Worm (Caenorhabditis elegans) whole organism, late embryonic: ENCODE measurements around the gene hars-1.
A peak's percentile ranks its signal among the peaks of the same experiment; 100 is the strongest.

Experiments used
- C38D4.7 ChIP-seq: fragments of 200-800 bp; sonication (Bioruptor generic); optimal IDR thresholded peaks from 2 replicates; lab custom pipeline; 2018; ENCODE audit warnings: mild to moderate bottlenecking, missing genetic modification characterization, moderate library complexity, missing compliant biosample characterization
- F13H6.1 ChIP-seq: sonication (generic microtip); optimal IDR thresholded peaks from 2 replicates; lab custom pipeline; 2016; ENCODE audit warnings: missing genetic modification characterization, missing compliant biosample characterization
- K09A11.1 ChIP-seq: sonication (generic microtip); optimal IDR thresholded peaks from 2 replicates; lab custom pipeline; 2017; ENCODE audit warnings: antibody characterized with exemption, mild to moderate bottlenecking, missing genetic modification characterization, missing compliant biosample characterization; ENCODE audit not compliant: insufficient read depth
- Y22D7AL.16 ChIP-seq: sonication (generic microtip); optimal IDR thresholded peaks from 2 replicates; lab custom pipeline; 2016; ENCODE audit warnings: missing genetic modification characterization, missing compliant biosample characterization
- ceh-18 ChIP-seq: sonication (generic microtip); optimal IDR thresholded peaks from 2 replicates; lab custom pipeline; 2016; ENCODE audit warnings: missing genetic modification characterization, missing compliant biosample characterization
- ceh-19 ChIP-seq: fragments of 200-800 bp; sonication (Bioruptor generic); optimal IDR thresholded peaks from 2 replicates; lab custom pipeline; 2018; ENCODE audit warnings: mild to moderate bottlenecking, missing genetic modification characterization, missing compliant biosample characterization
- ceh-2 ChIP-seq: sonication (generic microtip); optimal IDR thresholded peaks from 2 replicates; lab custom pipeline; 2016; ENCODE audit warnings: missing genotype, missing genetic modification characterization, missing compliant biosample characterization
- ceh-30 ChIP-seq: fragments of 150-350 bp; optimal IDR thresholded peaks from 2 replicates; lab custom pipeline; 2014; ENCODE audit warnings: missing biosample characterization, missing genetic modification characterization
- ceh-34 ChIP-seq: sonication (generic microtip); optimal IDR thresholded peaks from 2 replicates; lab custom pipeline; 2016; ENCODE audit warnings: mild to moderate bottlenecking, missing genetic modification characterization, missing compliant biosample characterization
- ceh-6 ChIP-seq: fragments of 200-800 bp; sonication (Bioruptor generic); optimal IDR thresholded peaks from 2 replicates; lab custom pipeline; 2018; ENCODE audit warnings: mild to moderate bottlenecking, missing genetic modification characterization, missing compliant biosample characterization
- ceh-9 ChIP-seq: sonication (generic microtip); optimal IDR thresholded peaks from 2 replicates; lab custom pipeline; 2016; ENCODE audit warnings: mild to moderate bottlenecking, missing genetic modification characterization, inconsistent platforms, missing compliant biosample characterization
- dmd-4 ChIP-seq: sonication (generic microtip); optimal IDR thresholded peaks from 2 replicates; lab custom pipeline; 2016; ENCODE audit warnings: borderline replicate concordance, missing genetic modification characterization, missing compliant biosample characterization
- elt-2 ChIP-seq: sonication (generic microtip); optimal IDR thresholded peaks from 2 replicates; lab custom pipeline; 2016; ENCODE audit warnings: missing genetic modification reagents, missing genetic modification characterization, missing compliant biosample characterization
- elt-4 ChIP-seq: sonication (generic microtip); optimal IDR thresholded peaks from 2 replicates; lab custom pipeline; 2016; ENCODE audit warnings: missing genetic modification characterization, missing compliant biosample characterization
- eyg-1 ChIP-seq: sonication (generic microtip); optimal IDR thresholded peaks from 2 replicates; lab custom pipeline; 2016; ENCODE audit warnings: missing genotype, missing genetic modification characterization, missing compliant biosample characterization
- fkh-10 ChIP-seq: fragments of 150-350 bp; optimal IDR thresholded peaks from 2 replicates; lab custom pipeline; 2014; ENCODE audit warnings: missing biosample characterization, missing genetic modification reagents, missing genetic modification characterization
- gmeb-2 ChIP-seq: sonication (generic microtip); optimal IDR thresholded peaks from 2 replicates; lab custom pipeline; 2016; ENCODE audit warnings: missing genetic modification characterization, inconsistent platforms, missing compliant biosample characterization
- hlh-13 ChIP-seq: fragments of 200-800 bp; sonication (Bioruptor generic); optimal IDR thresholded peaks from 2 replicates; lab custom pipeline; 2018; ENCODE audit warnings: mild to moderate bottlenecking, missing genetic modification characterization, missing compliant biosample characterization
- hlh-8 ChIP-seq: sonication (generic microtip); optimal IDR thresholded peaks from 2 replicates; lab custom pipeline; 2016; ENCODE audit warnings: missing genotype, missing genetic modification characterization, missing compliant biosample characterization
- lim-6 ChIP-seq: sonication (generic microtip); optimal IDR thresholded peaks from 2 replicates; lab custom pipeline; 2016; ENCODE audit warnings: missing genetic modification characterization, missing compliant biosample characterization
- madf-2 ChIP-seq: sonication (generic microtip); optimal IDR thresholded peaks from 2 replicates; lab custom pipeline; 2017; ENCODE audit warnings: missing genetic modification characterization, missing compliant biosample characterization
- nfya-1 ChIP-seq: sonication (generic microtip); optimal IDR thresholded peaks from 2 replicates; lab custom pipeline; 2017; ENCODE audit warnings: missing genetic modification characterization, mild to moderate bottlenecking, missing compliant biosample characterization, antibody characterized with exemption, moderate library complexity
- nhr-11 ChIP-seq: fragments of 150-350 bp; optimal IDR thresholded peaks from 2 replicates; lab custom pipeline; 2014; ENCODE audit warnings: missing biosample characterization, missing genetic modification characterization
- nhr-232 ChIP-seq: sonication (generic microtip); optimal IDR thresholded peaks from 2 replicates; lab custom pipeline; 2016; ENCODE audit warnings: missing genetic modification characterization, missing compliant biosample characterization
- npax-4 ChIP-seq: sonication (generic microtip); optimal IDR thresholded peaks from 2 replicates; lab custom pipeline; 2016; ENCODE audit warnings: missing genetic modification characterization, missing compliant biosample characterization
- pat-9 ChIP-seq: fragments of 200-800 bp; sonication (Bioruptor generic); optimal IDR thresholded peaks from 2 replicates; lab custom pipeline; 2018; ENCODE audit warnings: mild to moderate bottlenecking, missing genetic modification characterization, moderate library complexity, missing compliant biosample characterization
- pax-1 ChIP-seq: fragments of 150-350 bp; optimal IDR thresholded peaks from 2 replicates; lab custom pipeline; 2014; ENCODE audit warnings: missing biosample characterization, missing genetic modification characterization
- pha-2 ChIP-seq: sonication (generic microtip); optimal IDR thresholded peaks from 2 replicates; lab custom pipeline; 2017; ENCODE audit warnings: mild to moderate bottlenecking, missing genetic modification characterization, missing compliant biosample characterization
- pha-4 ChIP-seq: fragments of 150-350 bp; optimal IDR thresholded peaks from 2 replicates; lab custom pipeline; 2018; ENCODE audit warnings: missing biosample characterization, missing genetic modification reagents, missing genetic modification characterization
- pros-1 ChIP-seq: fragments of 150-350 bp; optimal IDR thresholded peaks from 2 replicates; lab custom pipeline; 2014; ENCODE audit warnings: missing biosample characterization, missing genetic modification reagents, missing genetic modification characterization
- ref-2 ChIP-seq: sonication (generic microtip); optimal IDR thresholded peaks from 2 replicates; lab custom pipeline; 2016; ENCODE audit warnings: missing genetic modification characterization, missing compliant biosample characterization
- rnt-1 ChIP-seq: sonication (generic microtip); optimal IDR thresholded peaks from 2 replicates; lab custom pipeline; 2016; ENCODE audit warnings: missing genetic modification characterization, missing compliant biosample characterization
- sox-2 ChIP-seq: fragments of 200-800 bp; sonication (Bioruptor generic); IDR thresholded peaks from 2 replicates; pipeline ENCODE4 v1.3.6; 2022; ENCODE audit warnings: missing genetic modification reagents, missing genetic modification characterization, missing compliant biosample characterization
- syd-9 ChIP-seq: sonication (generic microtip); optimal IDR thresholded peaks from 2 replicates; lab custom pipeline; 2016; ENCODE audit warnings: mild to moderate bottlenecking, missing genetic modification characterization, moderate library complexity, missing compliant biosample characterization
- tbx-7 ChIP-seq: sonication (generic microtip); optimal IDR thresholded peaks from 2 replicates; lab custom pipeline; 2016; ENCODE audit warnings: missing genotype, missing genetic modification characterization, missing compliant biosample characterization
- ttx-3 ChIP-seq: sonication (generic microtip); optimal IDR thresholded peaks from 2 replicates; lab custom pipeline; 2016; ENCODE audit warnings: missing genetic modification reagents, missing genetic modification characterization, missing compliant biosample characterization
- unc-3 ChIP-seq, 2 experiments: fragments of 200-800 bp in 1 of 2; sonication (Bioruptor generic) in 1 of 2; sonication (generic microtip) in 1 of 2; conservative IDR thresholded peaks in 1 of 2; optimal IDR thresholded peaks in 1 of 2; 2 replicates each; pipeline versions ENCODE4 v1.3.6 to Lab custom; 2016 to 2022; ENCODE audit warnings: missing compliant biosample characterization in 2 of 2, missing genetic modification characterization in 2 of 2, missing genetic modification reagents in 1 of 2
- unc-42 ChIP-seq: sonication (generic microtip); optimal IDR thresholded peaks from 2 replicates; lab custom pipeline; 2016; ENCODE audit warnings: missing genotype, missing genetic modification characterization, missing compliant biosample characterization
- unc-55 ChIP-seq: sonication (generic microtip); optimal IDR thresholded peaks from 2 replicates; lab custom pipeline; 2017; ENCODE audit warnings: missing biosample characterization, missing genetic modification reagents, missing genetic modification characterization
- unc-86 ChIP-seq: sonication (generic microtip); optimal IDR thresholded peaks from 2 replicates; lab custom pipeline; 2016; ENCODE audit warnings: missing genetic modification characterization, missing compliant biosample characterization
- zip-5 ChIP-seq: sonication (generic microtip); optimal IDR thresholded peaks from 2 replicates; lab custom pipeline; 2016; ENCODE audit warnings: missing genetic modification characterization, missing compliant biosample characterization
- ztf-16 ChIP-seq: sonication (generic microtip); optimal IDR thresholded peaks from 2 replicates; lab custom pipeline; 2017; ENCODE audit warnings: missing genetic modification characterization, missing compliant biosample characterization

hars-1 gene

ce11 chrIV:10879542-10879941 is 20.8 kb downstream of the hars-1 start, which contains the start of gene sdz-13:
Gene sdz-13, minus strand, starts transcription at chrIV:10879642.
- no peak for TF ChIP-seq pros-1 (tag; lab: Kevin White, UChicago)

ce11 chrIV:10880264-10880663 is 21.5 kb downstream of the hars-1 start, which contains the start of gene fipr-15:
Gene fipr-15, plus strand, starts transcription at chrIV:10880564.
- no peak for TF ChIP-seq lim-6 (tag; lab: Kevin White, UChicago)
- no peak for TF ChIP-seq ceh-6 (GFP tag; lab: Kevin White, UChicago)
- no peak for TF ChIP-seq pha-4
- TF ChIP-seq gmeb-2 (tag; lab: Kevin White, UChicago): no peak
- TF ChIP-seq F13H6.1: no peak
- TF ChIP-seq nhr-11: no peak
- TF ChIP-seq unc-42 (tag; lab: Kevin White, UChicago): no peak
- no peak for TF ChIP-seq nfya-1 (tag; lab: Kevin White, UChicago)
- no peak for TF ChIP-seq fkh-10 (GFP tag; lab: Kevin White, UChicago)
- TF ChIP-seq ceh-19 (GFP tag; lab: Kevin White, UChicago): no peak
- no peak for TF ChIP-seq rnt-1 (tag; lab: Kevin White, UChicago)
- TF ChIP-seq npax-4 (tag; lab: Kevin White, UChicago): no peak
- TF ChIP-seq pat-9 (tag; lab: Kevin White, UChicago): no peak

- TF ChIP-seq Y22D7AL.16 (tag; lab: Kevin White, UChicago) (no peak), elt-2 (tag; lab: Kevin White, UChicago) (peak; percentile 86), syd-9 (tag; lab: Kevin White, UChicago) (no peak), ceh-19 (GFP tag; lab: Kevin White, UChicago) (no peak), ztf-16 (tag; lab: Kevin White, UChicago) (no peak)
Observed at ce11 chrIV:10881230-10881629, 22.5 kb downstream of the hars-1 start, which contains the start of gene F13E9.13. Gene F13E9.13, plus strand, starts transcription at chrIV:10881546.

ce11 chrIV:10884263-10884662 is 25.5 kb downstream of the hars-1 start, which contains the start of gene F13E9.5:
Gene F13E9.5, minus strand, starts transcription at chrIV:10884363.
- TF ChIP-seq gmeb-2 (tag; lab: Kevin White, UChicago) (no peak), dmd-4 (tag; lab: Kevin White, UChicago) (no peak), ceh-18 (tag; lab: Kevin White, UChicago) (no peak), pat-9 (tag; lab: Kevin White, UChicago) (no peak), unc-55 (GFP tag; lab: Kevin White, UChicago) (no peak), elt-4 (no peak), ceh-9 (no peak), unc-86 (tag; lab: Kevin White, UChicago) (no peak), C38D4.7 (GFP tag; lab: Kevin White, UChicago) (no peak), elt-2 (tag; lab: Kevin White, UChicago) (no peak), ttx-3 (tag; lab: Kevin White, UChicago) (no peak), pha-2 (tag; lab: Kevin White, UChicago) (no peak), tbx-7 (tag; lab: Kevin White, UChicago) (no peak), zip-5 (tag; lab: Kevin White, UChicago) (no peak), hlh-8 (tag; lab: Kevin White, UChicago) (no peak), fkh-10 (GFP tag; lab: Kevin White, UChicago) (no peak), nhr-232 (tag; lab: Kevin White, UChicago) (no peak)
- TF ChIP-seq, all 69 proteins: peak for 0

ce11 chrIV:10885915-10886314 is 27.2 kb downstream of the hars-1 start, which contains the start of gene srlf-11:
Gene srlf-11, minus strand, starts transcription at chrIV:10886015.
- TF ChIP-seq madf-2 (tag; lab: Kevin White, UChicago) (no peak), nfya-1 (tag; lab: Kevin White, UChicago) (no peak), pax-1 (no peak), ceh-2 (no peak), zip-5 (tag; lab: Kevin White, UChicago) (no peak), elt-4 (no peak), hlh-13 (GFP tag; lab: Kevin White, UChicago) (no peak), ceh-34 (tag; lab: Kevin White, UChicago) (no peak), sox-2 (GFP tag; lab: Robert Waterston, UW) (no peak), rnt-1 (tag; lab: Kevin White, UChicago) (no peak), unc-3 (GFP tag; conservative IDR thresholded peaks at IDR 0.05; lab: Robert Waterston, UW) (no peak), unc-3 (tag; optimal IDR thresholded peaks at IDR 0.05; lab: Kevin White, UChicago) (no peak), ceh-30 (tag; lab: Kevin White, UChicago) (no peak), eyg-1 (tag; lab: Kevin White, UChicago) (no peak), K09A11.1 (tag; lab: Kevin White, UChicago) (no peak), unc-42 (tag; lab: Kevin White, UChicago) (no peak), ref-2 (tag; lab: Kevin White, UChicago) (no peak), syd-9 (tag; lab: Kevin White, UChicago) (no peak), ceh-9 (no peak), F13H6.1 (no peak)
